Worm (Caenorhabditis elegans): ENCODE measurements around the gene F42A6.6.

DNA sequence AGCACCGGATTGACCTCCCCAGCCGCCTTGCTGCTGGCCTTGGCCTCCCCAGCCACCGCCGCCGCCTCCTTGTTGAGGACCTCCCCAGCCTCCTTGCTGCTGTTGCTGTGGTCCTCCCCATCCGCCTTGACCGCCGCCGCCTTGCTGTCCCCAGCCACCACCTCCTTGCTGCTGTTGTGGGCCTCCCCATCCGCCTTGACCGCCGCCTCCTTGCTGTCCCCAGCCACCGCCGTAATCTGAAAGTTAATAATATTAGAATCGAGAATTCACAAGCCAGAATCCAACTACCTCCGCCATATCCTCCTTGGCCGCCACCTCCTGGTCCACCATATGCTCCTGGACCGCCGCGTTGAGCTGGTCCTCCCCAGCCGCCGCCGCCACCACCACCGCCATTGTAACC is 602 bp upstream of the F42A6.6 start:
- TF ChIP-seq unc-130 (GFP tag; optimal IDR thresholded peaks at IDR 0.05) (no peak), Y56A3A.18 (GFP tag; IDR thresholded peaks at IDR 0.05) (no peak), ceh-100 (GFP tag; IDR thresholded peaks at IDR 0.05) (no peak), hlh-26 (GFP tag; conservative IDR thresholded peaks at IDR 0.05) (no peak), cebp-1 (GFP tag; IDR thresholded peaks at IDR 0.05) (no peak), cebp-1 (tag; optimal IDR thresholded peaks at IDR 0.05) (no peak)

Measured in whole organism, young adult.